Worm (Caenorhabditis elegans) whole organism, L4 larva: ENCODE results near the gene K03H1.11.

Experiments
- F26F4.8 ChIP-seq: fragments of 200-800 bp; sonication (Bioruptor generic); conservative IDR thresholded peaks from 2 replicates; pipeline ENCODE4 v1.3.6; 2022; ENCODE audit warnings: missing genetic modification characterization, missing compliant biosample characterization
- F37D6.2 ChIP-seq: sonication (generic microtip); optimal IDR thresholded peaks from 2 replicates; lab custom pipeline; 2016; ENCODE audit warnings: mild to moderate bottlenecking, missing genetic modification characterization, missing compliant biosample characterization
- F49E8.2 ChIP-seq: sonication (generic microtip); optimal IDR thresholded peaks from 2 replicates; lab custom pipeline; 2016; ENCODE audit warnings: missing compliant biosample characterization, mild to moderate bottlenecking, missing genetic modification characterization, borderline replicate concordance
- T20F7.1 ChIP-seq: fragments of 200-800 bp; sonication (Bioruptor generic); optimal IDR thresholded peaks from 2 replicates; lab custom pipeline; 2018; ENCODE audit warnings: mild to moderate bottlenecking, missing genetic modification characterization, missing compliant biosample characterization
- Y105C5A.15 ChIP-seq: fragments of 200-800 bp; sonication (Bioruptor generic); IDR thresholded peaks from 2 replicates; pipeline ENCODE4 v1.3.6; 2022; ENCODE audit warnings: missing genetic modification characterization, missing compliant biosample characterization
- Y5F2A.4 ChIP-seq: fragments of 200-800 bp; sonication (Bioruptor generic); optimal IDR thresholded peaks from 2 replicates; lab custom pipeline; 2018; ENCODE audit warnings: mild to moderate bottlenecking, missing genetic modification characterization, missing compliant biosample characterization
- aha-1 ChIP-seq: fragments of 150-350 bp; peaks from one replicate; lab custom pipeline; 2014; ENCODE audit warnings: missing biosample characterization, missing genetic modification characterization
- ceh-32 ChIP-seq: sonication (generic microtip); optimal IDR thresholded peaks from 2 replicates; lab custom pipeline; 2016; ENCODE audit warnings: mild to moderate bottlenecking, missing genetic modification characterization, missing compliant biosample characterization; ENCODE audit not compliant: poor library complexity
- ceh-44 ChIP-seq: fragments of 200-800 bp; sonication (Bioruptor generic); IDR thresholded peaks from 2 replicates; pipeline ENCODE4 v1.3.6; 2022; ENCODE audit warnings: missing genetic modification reagents, missing genetic modification characterization, missing compliant biosample characterization
- ceh-62 ChIP-seq: sonication (generic microtip); optimal IDR thresholded peaks from 2 replicates; lab custom pipeline; 2017; ENCODE audit warnings: missing biosample characterization, missing genetic modification characterization
- ceh-82 ChIP-seq: sonication (generic microtip); optimal IDR thresholded peaks from 2 replicates; lab custom pipeline; 2017; ENCODE audit warnings: missing biosample characterization, missing genetic modification characterization
- ces-1 ChIP-seq: fragments of 150-350 bp; sonication (generic microtip); optimal IDR thresholded peaks from 4 replicates; lab custom pipeline; 2014; ENCODE audit warnings: missing biosample characterization, missing genetic modification reagents, missing genetic modification characterization
- daf-16 ChIP-seq, 3 experiments: sonication (generic microtip); optimal IDR thresholded peaks; 2 replicates each; lab custom pipeline; 2016 to 2017; ENCODE audit warnings: missing genetic modification characterization in 3 of 3, missing genetic modification reagents in 3 of 3, mild to moderate bottlenecking in 2 of 3, missing compliant biosample characterization in 2 of 3, missing biosample characterization in 1 of 3, moderate library complexity in 1 of 3
- dmd-9 ChIP-seq: fragments of 200-800 bp; sonication (Bioruptor generic); IDR thresholded peaks from 2 replicates; pipeline ENCODE4 v1.3.6; 2022; ENCODE audit warnings: missing genetic modification reagents, missing genetic modification characterization, missing compliant biosample characterization
- fos-1 ChIP-seq: fragments of 150-350 bp; optimal IDR thresholded peaks from 2 replicates; lab custom pipeline; 2014; ENCODE audit warnings: missing biosample characterization, missing genetic modification characterization
- hlh-11 ChIP-seq: fragments of 200-800 bp; sonication (Bioruptor generic); optimal IDR thresholded peaks from 2 replicates; lab custom pipeline; 2018; ENCODE audit warnings: mild to moderate bottlenecking, missing genetic modification characterization, missing compliant biosample characterization
- jun-1 ChIP-seq: fragments of 150-350 bp; optimal IDR thresholded peaks from 2 replicates; lab custom pipeline; 2014; ENCODE audit warnings: missing biosample characterization, missing genetic modification reagents, missing genetic modification characterization
- lin-15B ChIP-seq: fragments of 150-350 bp; sonication (generic microtip); optimal IDR thresholded peaks from 3 replicates; lab custom pipeline; 2014; ENCODE audit warnings: missing biosample characterization, missing genetic modification characterization
- lin-38 ChIP-seq: fragments of 200-800 bp; sonication (Bioruptor generic); IDR thresholded peaks from 2 replicates; pipeline ENCODE4 v1.3.6; 2022; ENCODE audit warnings: missing genetic modification reagents, missing genetic modification characterization, missing compliant biosample characterization
- lin-39 ChIP-seq: fragments of 150-350 bp; optimal IDR thresholded peaks from 2 replicates; lab custom pipeline; 2014; ENCODE audit warnings: missing biosample characterization, missing genetic modification reagents, missing genetic modification characterization
- lir-3 ChIP-seq: sonication (generic microtip); optimal IDR thresholded peaks from 2 replicates; lab custom pipeline; 2016; ENCODE audit warnings: mild to moderate bottlenecking, missing genetic modification characterization, missing compliant biosample characterization
- madf-5 ChIP-seq, 2 experiments: fragments of 200-800 bp; sonication (Bioruptor generic); IDR thresholded peaks; 2 replicates each; pipeline ENCODE4 v1.3.6; 2022; ENCODE audit warnings: missing compliant biosample characterization in 2 of 2, missing genetic modification characterization in 2 of 2
- madf-9 ChIP-seq: fragments of 200-800 bp; sonication (Bioruptor generic); conservative IDR thresholded peaks from 2 replicates; pipeline ENCODE4 v1.3.6; 2022; ENCODE audit warnings: missing genetic modification reagents, missing genetic modification characterization, missing compliant biosample characterization
- mdl-1 ChIP-seq, 2 experiments: fragments of 150-350 bp in 1 of 2; sonication (generic microtip) in 1 of 2; optimal IDR thresholded peaks; 2 replicates each; lab custom pipeline; 2014 to 2017; ENCODE audit warnings: missing biosample characterization in 2 of 2, missing genetic modification characterization in 2 of 2
- mdt-29 ChIP-seq: fragments of 200-800 bp; sonication (Bioruptor generic); IDR thresholded peaks from 2 replicates; pipeline ENCODE4 v1.3.6; 2022; ENCODE audit warnings: missing genetic modification reagents, missing genetic modification characterization, missing compliant biosample characterization
- mep-1 ChIP-seq: fragments of 150-350 bp; sonication (generic microtip); optimal IDR thresholded peaks from 3 replicates; lab custom pipeline; 2014; ENCODE audit warnings: missing biosample characterization, missing genetic modification characterization
- mxl-2 ChIP-seq: fragments of 200-800 bp; sonication (Bioruptor generic); conservative IDR thresholded peaks from 2 replicates; pipeline ENCODE4 v1.3.6; 2022; ENCODE audit warnings: missing genetic modification reagents, missing genetic modification characterization, missing compliant biosample characterization
- mxl-3 ChIP-seq: fragments of 200-800 bp; sonication (Bioruptor generic); optimal IDR thresholded peaks from 2 replicates; lab custom pipeline; 2018; ENCODE audit warnings: mild to moderate bottlenecking, missing genetic modification characterization, missing compliant biosample characterization
- nhr-111 ChIP-seq: fragments of 200-800 bp; sonication (Bioruptor generic); optimal IDR thresholded peaks from 2 replicates; lab custom pipeline; 2018; ENCODE audit warnings: mild to moderate bottlenecking, missing genetic modification characterization, missing compliant biosample characterization
- nhr-237 ChIP-seq: sonication (generic microtip); optimal IDR thresholded peaks from 2 replicates; lab custom pipeline; 2017; ENCODE audit warnings: missing biosample characterization, missing genetic modification characterization
- nhr-28 ChIP-seq: fragments of 150-350 bp; optimal IDR thresholded peaks from 2 replicates; lab custom pipeline; 2014; ENCODE audit warnings: missing biosample characterization, missing genetic modification characterization
- nhr-41 ChIP-seq: fragments of 200-800 bp; sonication (Bioruptor generic); IDR thresholded peaks from 2 replicates; pipeline ENCODE4 v1.3.6; 2022; ENCODE audit warnings: missing genetic modification reagents, missing genetic modification characterization, missing compliant biosample characterization
- nhr-42 ChIP-seq: fragments of 200-800 bp; sonication (Bioruptor generic); IDR thresholded peaks from 2 replicates; pipeline ENCODE4 v1.3.6; 2022; ENCODE audit warnings: missing genetic modification characterization, missing compliant biosample characterization
- nhr-48 ChIP-seq: sonication (generic microtip); optimal IDR thresholded peaks from 2 replicates; lab custom pipeline; 2016; ENCODE audit warnings: mild to moderate bottlenecking, missing genetic modification characterization, missing compliant biosample characterization
- nhr-6 ChIP-seq: fragments of 150-350 bp; optimal IDR thresholded peaks from 2 replicates; lab custom pipeline; 2014; ENCODE audit warnings: missing biosample characterization, missing genetic modification characterization
- pha-4 ChIP-seq, 2 experiments: fragments of 150-350 bp in 1 of 2; fragments of 200-800 bp in 1 of 2; sonication (Bioruptor generic) in 1 of 2; IDR thresholded peaks in 1 of 2; optimal IDR thresholded peaks in 1 of 2; 2 replicates each; pipeline versions ENCODE4 v1.3.6 to Lab custom; 2014 to 2022; ENCODE audit warnings: missing genetic modification characterization in 2 of 2, missing genetic modification reagents in 2 of 2, missing biosample characterization in 1 of 2, missing compliant biosample characterization in 1 of 2
- php-3 ChIP-seq: fragments of 200-800 bp; sonication (Bioruptor generic); IDR thresholded peaks from 2 replicates; pipeline ENCODE4 v1.3.6; 2022; ENCODE audit warnings: missing genetic modification reagents, missing genetic modification characterization, missing compliant biosample characterization
- saeg-2 ChIP-seq: fragments of 200-800 bp; sonication (Bioruptor generic); IDR thresholded peaks from 2 replicates; pipeline ENCODE4 v1.3.6; 2022; ENCODE audit warnings: missing genetic modification reagents, missing genetic modification characterization, missing compliant biosample characterization
- sdz-12 ChIP-seq: fragments of 200-800 bp; sonication (Bioruptor generic); optimal IDR thresholded peaks from 2 replicates; lab custom pipeline; 2018; ENCODE audit warnings: mild to moderate bottlenecking, missing genetic modification characterization, missing compliant biosample characterization
- skn-1 ChIP-seq: fragments of 150-350 bp; optimal IDR thresholded peaks from 2 replicates; lab custom pipeline; 2014; ENCODE audit warnings: missing biosample characterization, missing genetic modification characterization
- spr-3 ChIP-seq: fragments of 200-800 bp; sonication (Bioruptor generic); optimal IDR thresholded peaks from 2 replicates; lab custom pipeline; 2018; ENCODE audit warnings: mild to moderate bottlenecking, missing genetic modification characterization, missing compliant biosample characterization
- unc-130 ChIP-seq: sonication (generic microtip); optimal IDR thresholded peaks from 2 replicates; lab custom pipeline; 2016; ENCODE audit warnings: missing genetic modification reagents, missing genetic modification characterization, missing compliant biosample characterization
- unc-62 ChIP-seq, 3 experiments: fragments of 150-350 bp in 1 of 3; sonication (generic microtip); optimal IDR thresholded peaks in 2 of 3; peaks in 1 of 3; 1 replicate in 1 of 3; 2 replicates in 2 of 3; lab custom pipeline; 2014 to 2017; ENCODE audit warnings: missing biosample characterization in 3 of 3, missing genetic modification characterization in 3 of 3, missing genetic modification reagents in 3 of 3, missing genotype in 1 of 3
- zfp-2 ChIP-seq: sonication (generic microtip); optimal IDR thresholded peaks from 2 replicates; lab custom pipeline; 2016; ENCODE audit warnings: mild to moderate bottlenecking, missing genetic modification characterization, missing compliant biosample characterization
- zfp-3 ChIP-seq: fragments of 200-800 bp; sonication (Bioruptor generic); conservative IDR thresholded peaks from 2 replicates; pipeline ENCODE4 v1.3.6; 2022; ENCODE audit warnings: missing genetic modification reagents, missing genetic modification characterization, missing compliant biosample characterization
- ztf-11 ChIP-seq: fragments of 150-350 bp; optimal IDR thresholded peaks from 2 replicates; lab custom pipeline; 2014; ENCODE audit warnings: missing biosample characterization, missing genetic modification characterization

The K03H1.11 gene

DNA sequence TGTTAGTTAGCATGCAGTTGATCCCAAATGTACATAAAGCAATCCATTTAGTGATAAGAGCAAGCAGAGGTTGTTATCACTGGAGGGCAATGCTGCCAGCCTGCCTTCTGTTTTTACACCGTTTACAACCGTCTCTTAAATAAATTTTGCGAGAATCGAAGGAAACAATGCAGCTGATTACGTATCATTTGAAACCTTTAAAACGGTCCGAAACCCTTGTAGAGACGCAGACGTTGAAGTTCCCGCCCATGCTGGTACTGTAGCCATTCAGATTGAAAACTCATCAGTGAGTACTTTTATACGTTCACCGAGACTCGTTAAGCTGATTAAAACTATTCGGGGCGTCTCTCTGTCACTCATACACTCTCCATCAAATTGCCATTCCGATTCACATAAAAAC lies 21.4 kb downstream of the K03H1.11 start (continued):
- TF ChIP-seq madf-9 (no peak), ztf-11 (tag; lab: Kevin White, UChicago) (no peak), lin-38 (peak; percentile 13; the same call in 1 of the 2 replicates), ceh-82 (tag; lab: Kevin White, UChicago) (no peak), unc-130 (no peak), nhr-28 (tag; lab: Kevin White, UChicago) (peak; percentile 63), mxl-2 (GFP tag; lab: Robert Waterston, UW) (no peak), saeg-2 (0 out of 2 replicates have a peak, but pooled peaks have one; percentile 51), ceh-44 (GFP tag; lab: Robert Waterston, UW) (no peak), nhr-42 (GFP tag; lab: Robert Waterston, UW) (no peak), mep-1 (tag; lab: Kevin White, UChicago) (peak; percentile 56), mdl-1 (tag; optimal IDR thresholded peaks at IDR 0.05; lab: Kevin White, UChicago) (no peak), hlh-11 (peak; percentile 85), F26F4.8 (GFP tag; lab: Robert Waterston, UW) (no peak), spr-3 (GFP tag; lab: Kevin White, UChicago) (no peak), daf-16 (GFP tag; optimal IDR thresholded peaks at IDR 0.05; lab: Kevin White, UChicago) (peak in 1 of 2 experiments; percentile 26), daf-16 (tag; optimal IDR thresholded peaks at IDR 0.05; lab: Kevin White, UChicago) (peak; percentile 89), lir-3 (tag; lab: Kevin White, UChicago) (no peak), lin-15B (no peak), zfp-2 (tag; lab: Kevin White, UChicago) (no peak), jun-1 (tag; lab: Kevin White, UChicago) (no peak), php-3 (GFP tag; lab: Robert Waterston, UW) (peak; percentile 60), T20F7.1 (GFP tag; lab: Kevin White, UChicago) (peak; percentile 1), F37D6.2 (tag; lab: Kevin White, UChicago) (no peak), pha-4 (GFP tag; IDR thresholded peaks at IDR 0.05; lab: Robert Waterston, UW) (no peak), pha-4 (tag; optimal IDR thresholded peaks at IDR 0.05; lab: Kevin White, UChicago) (no peak), unc-62 (GFP tag; optimal IDR thresholded peaks at IDR 0.05 in 1 of 2; lab: Kevin White, UChicago) (peak in 1 of 2 experiments; percentile 58), unc-62 (tag; optimal IDR thresholded peaks at IDR 0.05; lab: Kevin White, UChicago) (no peak), Y105C5A.15 (GFP tag; lab: Robert Waterston, UW) (no peak), nhr-6 (tag; lab: Kevin White, UChicago) (no peak), ces-1 (GFP tag; lab: Kevin White, UChicago) (no peak)

DNA sequence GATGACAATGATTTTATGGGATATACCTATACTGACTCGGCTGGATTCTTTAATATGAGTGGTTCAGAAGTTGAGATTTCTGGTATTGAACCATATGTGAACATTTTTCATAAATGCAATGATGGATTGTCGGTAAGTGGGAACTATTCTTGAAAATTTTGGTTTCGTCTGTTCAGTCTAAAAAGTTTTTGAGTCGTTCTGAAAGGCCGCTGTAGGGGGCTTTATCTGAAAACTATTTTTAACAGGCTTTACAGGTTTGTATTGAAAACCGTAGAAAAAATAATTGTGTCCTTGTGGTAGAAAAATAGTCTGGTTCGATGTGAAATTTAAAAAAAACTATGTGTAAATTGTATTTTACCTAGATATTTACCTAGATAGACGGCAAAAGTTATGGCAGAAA lies 22.2 kb downstream of the K03H1.11 start:
- peak; percentile 84 for TF ChIP-seq aha-1 (tag; lab: Kevin White, UChicago)
- TF ChIP-seq madf-5 (GFP tag; IDR thresholded peaks at IDR 0.05; lab: Robert Waterston, UW) = no peak
- TF ChIP-seq, all 104 proteins: peak for 1

DNA sequence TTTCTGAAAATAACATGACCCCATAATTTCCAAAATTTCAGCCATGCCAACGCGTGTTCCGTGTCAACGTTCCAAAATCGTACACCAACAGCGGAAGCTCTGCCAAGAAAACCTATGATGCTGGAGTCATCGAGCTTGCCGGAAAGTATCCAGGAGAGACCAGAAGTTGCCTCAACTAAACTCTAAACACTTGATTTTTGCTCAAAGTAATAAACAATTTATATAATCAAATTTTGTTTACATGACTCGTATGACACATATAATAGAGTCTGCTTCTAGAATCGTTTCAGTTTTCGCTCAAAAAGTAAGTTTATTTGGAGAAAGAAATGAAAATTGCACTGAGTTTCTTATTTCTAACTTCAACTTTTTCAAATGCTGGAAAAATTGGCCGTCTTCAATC lies 23.0 kb downstream of the K03H1.11 start, which contains the start of gene ttr-1:
Gene ttr-1, plus strand, starts transcription at position 301 of the 400 bp plus-strand sequence.
- no peak for TF ChIP-seq mxl-2 (GFP tag; lab: Robert Waterston, UW)
- no peak for TF ChIP-seq ceh-62
- TF ChIP-seq mdt-29 = no peak
- no peak for TF ChIP-seq F49E8.2 (tag; lab: Kevin White, UChicago)
- TF ChIP-seq nhr-48 (tag; lab: Kevin White, UChicago) = no peak
- no peak for TF ChIP-seq sdz-12
- TF ChIP-seq nhr-6 (tag; lab: Kevin White, UChicago) = no peak
- no peak for TF ChIP-seq fos-1 (tag; lab: Kevin White, UChicago)
- no peak for TF ChIP-seq nhr-237 (tag; lab: Kevin White, UChicago)
- TF ChIP-seq saeg-2 = no peak
- no peak for TF ChIP-seq Y5F2A.4 (GFP tag; lab: Kevin White, UChicago)
- no peak for TF ChIP-seq ceh-32 (tag; lab: Kevin White, UChicago)
- TF ChIP-seq mxl-3 (GFP tag; lab: Kevin White, UChicago) = no peak
- no peak for TF ChIP-seq skn-1 (tag; lab: Kevin White, UChicago)
- no peak for TF ChIP-seq zfp-3 (GFP tag; lab: Robert Waterston, UW)
- TF ChIP-seq dmd-9 = no peak
- TF ChIP-seq nhr-41 (GFP tag; lab: Robert Waterston, UW) = no peak
- TF ChIP-seq ceh-82 (tag; lab: Kevin White, UChicago) = no peak
- no peak for TF ChIP-seq lin-39 (tag; lab: Kevin White, UChicago)
- TF ChIP-seq nhr-111 (GFP tag; lab: Kevin White, UChicago) = no peak
